Fruit fly (Drosophila melanogaster) S2 (cell line): ENCODE results near the gene CG3386.

ENCODE experiments used
- CG8478 ChIP-seq: fragments of >200 bp; optimal IDR thresholded peaks from 2 replicates; lab custom pipeline; 2018
- CTCF ChIP-seq, 2 experiments: fragments of >200 bp; optimal IDR thresholded peaks; 2 replicates each; lab custom pipeline; 2018

- TF ChIP-seq CG8478, result no peak
- TF ChIP-seq CTCF (optimal IDR thresholded peaks at IDR 0.05; lab: Kevin White, UChicago), result no peak
Measured at dm6 chr3L:635529-635928, 46.7 kb downstream of the CG3386 start.
